Fruit fly (Drosophila melanogaster) whole organism, embryonic: ENCODE measurements around the gene mmy.

Experiments used
- Atf3 ChIP-seq: fragments of 200-800 bp; sonication (Bioruptor generic); optimal IDR thresholded peaks from 3 replicates; lab custom pipeline; 2016; ENCODE audit warnings: missing biosample characterization, missing genetic modification characterization
- Blimp-1 ChIP-seq: fragments of 200-800 bp; sonication (Bioruptor generic); optimal IDR thresholded peaks from 3 replicates; lab custom pipeline; 2018; ENCODE audit warnings: missing biosample characterization, missing genetic modification characterization, mild to moderate bottlenecking, moderate library complexity, missing genetic modification reagents
- CG11398 ChIP-seq: fragments of 200-800 bp; sonication (Bioruptor generic); optimal IDR thresholded peaks from 2 replicates; lab custom pipeline; 2016; ENCODE audit warnings: missing biosample characterization, missing genetic modification characterization
- CG13424 ChIP-seq: fragments of 200-800 bp; sonication (Bioruptor generic); optimal IDR thresholded peaks from 2 replicates; lab custom pipeline; 2019; ENCODE audit warnings: missing biosample characterization, mild to moderate bottlenecking, missing genetic modification characterization, moderate library complexity
- CG15514 ChIP-seq: fragments of 200-800 bp; sonication (Bioruptor generic); optimal IDR thresholded peaks from 3 replicates; lab custom pipeline; 2017; ENCODE audit warnings: missing biosample characterization, missing genetic modification characterization, mild to moderate bottlenecking, moderate library complexity, missing genetic modification reagents
- CG15696 ChIP-seq: fragments of 200-800 bp; sonication (Bioruptor generic); optimal IDR thresholded peaks from 2 replicates; lab custom pipeline; 2019; ENCODE audit warnings: missing biosample characterization, mild to moderate bottlenecking, missing genetic modification characterization, moderate library complexity
- CG17612 ChIP-seq: fragments of 200-800 bp; sonication (Bioruptor generic); IDR thresholded peaks from 2 replicates; pipeline ENCODE4 v1.3.6; 2022; ENCODE audit warnings: missing biosample characterization, missing genetic modification characterization
- CG3281 ChIP-seq: fragments of 200-800 bp; sonication (Bioruptor generic); optimal IDR thresholded peaks from 3 replicates; lab custom pipeline; 2017; ENCODE audit warnings: missing biosample characterization, mild to moderate bottlenecking, missing genetic modification characterization
- CG4820 ChIP-seq: fragments of 200-800 bp; sonication (Bioruptor generic); optimal IDR thresholded peaks from 3 replicates; lab custom pipeline; 2016; ENCODE audit warnings: missing biosample characterization, missing genetic modification characterization
- CG7271 ChIP-seq: fragments of 200-800 bp; sonication (Bioruptor generic); optimal IDR thresholded peaks from 2 replicates; lab custom pipeline; 2018; ENCODE audit warnings: missing biosample characterization, mild to moderate bottlenecking, missing genetic modification characterization, moderate library complexity
- CG7372 ChIP-seq: fragments of 200-800 bp; sonication (Bioruptor generic); IDR thresholded peaks from 2 replicates; pipeline ENCODE4 v1.3.6; 2022; ENCODE audit warnings: missing biosample characterization, missing genetic modification characterization
- CG8359 ChIP-seq: fragments of 200-800 bp; sonication (Bioruptor generic); optimal IDR thresholded peaks from 2 replicates; lab custom pipeline; 2017; ENCODE audit warnings: missing biosample characterization, mild to moderate bottlenecking, missing genetic modification characterization, borderline replicate concordance
- CG8388 ChIP-seq: fragments of 200-800 bp; sonication (Bioruptor generic); optimal IDR thresholded peaks from 2 replicates; lab custom pipeline; 2019; ENCODE audit warnings: missing biosample characterization, mild to moderate bottlenecking, missing genetic modification characterization, moderate library complexity
- CG9215 ChIP-seq: fragments of 200-800 bp; sonication (Bioruptor generic); IDR thresholded peaks from 2 replicates; pipeline ENCODE4 v1.3.6; 2022; ENCODE audit warnings: missing biosample characterization, missing genetic modification characterization
- Deaf1 ChIP-seq: fragments of 200-800 bp; optimal IDR thresholded peaks from 3 replicates; lab custom pipeline; 2019; ENCODE audit warnings: missing biosample characterization, mild to moderate bottlenecking, missing genetic modification characterization, moderate library complexity
- Fer3 ChIP-seq: fragments of 200-800 bp; sonication (Bioruptor generic); optimal IDR thresholded peaks from 2 replicates; lab custom pipeline; 2018; ENCODE audit warnings: missing biosample characterization, mild to moderate bottlenecking, missing genetic modification characterization, moderate library complexity
- H2.0 ChIP-seq: fragments of 200-800 bp; sonication (Bioruptor generic); IDR thresholded peaks from 2 replicates; pipeline ENCODE4 v1.3.6; 2022; ENCODE audit warnings: missing biosample characterization, missing genetic modification characterization
- Hey ChIP-seq: fragments of 200-800 bp; sonication (Bioruptor generic); optimal IDR thresholded peaks from 3 replicates; lab custom pipeline; 2018; ENCODE audit warnings: missing biosample characterization, mild to moderate bottlenecking, missing genetic modification characterization
- Hmr ChIP-seq: fragments of 200-800 bp; sonication (Bioruptor generic); optimal IDR thresholded peaks from 3 replicates; lab custom pipeline; 2017; ENCODE audit warnings: mild to moderate bottlenecking, missing biosample characterization, missing genetic modification reagents, missing genetic modification characterization
- Kr ChIP-seq: fragments of 200-800 bp; sonication (Bioruptor generic); optimal IDR thresholded peaks from 2 replicates; lab custom pipeline; 2017; ENCODE audit warnings: missing biosample characterization, mild to moderate bottlenecking, missing genetic modification characterization
- MBD-R2 ChIP-seq: fragments of 200-800 bp; sonication (Bioruptor generic); IDR thresholded peaks from 2 replicates; pipeline ENCODE4 v1.3.6; 2022; ENCODE audit warnings: missing biosample characterization, missing genetic modification characterization
- MTF-1 ChIP-seq: fragments of 200-800 bp; sonication (Bioruptor generic); optimal IDR thresholded peaks from 2 replicates; lab custom pipeline; 2018; ENCODE audit warnings: missing biosample characterization, mild to moderate bottlenecking, missing genetic modification characterization, borderline replicate concordance
- Mad ChIP-seq: fragments of 200-800 bp; sonication (Bioruptor generic); optimal IDR thresholded peaks from 2 replicates; lab custom pipeline; 2016; ENCODE audit warnings: missing biosample characterization, missing genetic modification characterization
- Side ChIP-seq: fragments of 200-800 bp; sonication (Bioruptor generic); optimal IDR thresholded peaks from 2 replicates; lab custom pipeline; 2016; ENCODE audit warnings: missing biosample characterization, missing genetic modification characterization
- Six4 ChIP-seq: fragments of 200-800 bp; sonication (Bioruptor generic); optimal IDR thresholded peaks from 2 replicates; lab custom pipeline; 2016; ENCODE audit warnings: missing biosample characterization, missing genetic modification characterization
- Sox102F ChIP-seq: fragments of 200-800 bp; sonication (Bioruptor generic); optimal IDR thresholded peaks from 2 replicates; lab custom pipeline; 2018; ENCODE audit warnings: missing biosample characterization, mild to moderate bottlenecking, missing genetic modification characterization, moderate library complexity
- amos ChIP-seq: fragments of 200-800 bp; sonication (Bioruptor generic); IDR thresholded peaks from 2 replicates; pipeline ENCODE4 v1.3.6; 2022; ENCODE audit warnings: missing biosample characterization, missing genetic modification characterization; ENCODE audit not compliant: partially characterized antibody
- ara ChIP-seq: fragments of 200-800 bp; sonication (Bioruptor generic); IDR thresholded peaks from 2 replicates; pipeline ENCODE4 v1.3.6; 2022; ENCODE audit warnings: missing biosample characterization, missing genetic modification characterization
- br ChIP-seq: fragments of >200 bp; optimal IDR thresholded peaks from 2 replicates; lab custom pipeline; 2017
- bsh ChIP-seq, 2 experiments: fragments of 200-800 bp; sonication (Bioruptor generic); optimal IDR thresholded peaks; 2 replicates each; lab custom pipeline; 2017 to 2018; ENCODE audit warnings: mild to moderate bottlenecking in 2 of 2, missing biosample characterization in 2 of 2, missing genetic modification characterization in 2 of 2, moderate library complexity in 1 of 2
- cas ChIP-seq: fragments of 200-800 bp; sonication (Bioruptor generic); IDR thresholded peaks from 2 replicates; pipeline ENCODE4 v1.3.6; 2022; ENCODE audit warnings: missing biosample characterization, missing genetic modification characterization
- ci ChIP-seq: fragments of 200-800 bp; sonication (Bioruptor generic); IDR thresholded peaks from 3 replicates; pipeline ENCODE4 v1.3.6; 2022; ENCODE audit warnings: missing biosample characterization, missing genetic modification characterization
- crol ChIP-seq: fragments of 200-800 bp; sonication (Bioruptor generic); IDR thresholded peaks from 2 replicates; pipeline ENCODE4 v1.3.6; 2022; ENCODE audit warnings: missing biosample characterization, missing genetic modification characterization
- dati ChIP-seq: fragments of 200-800 bp; sonication (Bioruptor generic); IDR thresholded peaks from 2 replicates; pipeline ENCODE4 v1.3.6; 2022; ENCODE audit warnings: missing biosample characterization, missing genetic modification characterization
- grau ChIP-seq: fragments of 200-800 bp; optimal IDR thresholded peaks from 3 replicates; lab custom pipeline; 2019; ENCODE audit warnings: missing biosample characterization, mild to moderate bottlenecking, missing genetic modification characterization, moderate library complexity
- gro ChIP-seq: fragments of 200-800 bp; sonication (Bioruptor generic); optimal IDR thresholded peaks from 2 replicates; lab custom pipeline; 2016; ENCODE audit warnings: missing biosample characterization, missing genetic modification characterization
- hb ChIP-seq: fragments of 200-800 bp; sonication (Bioruptor generic); IDR thresholded peaks from 3 replicates; pipeline ENCODE4 v1.3.6; 2022; ENCODE audit warnings: missing biosample characterization, missing genetic modification characterization; ENCODE audit not compliant: partially characterized antibody
- insv ChIP-seq, 2 experiments: fragments of 200-800 bp; sonication (Bioruptor generic); optimal IDR thresholded peaks; 3 replicates each; lab custom pipeline; 2016 to 2018; ENCODE audit warnings: missing biosample characterization in 2 of 2, missing genetic modification characterization in 2 of 2
- nau ChIP-seq: fragments of 200-800 bp; sonication (Bioruptor generic); optimal IDR thresholded peaks from 3 replicates; lab custom pipeline; 2017; ENCODE audit warnings: missing biosample characterization, mild to moderate bottlenecking, missing genetic modification characterization, missing genetic modification reagents
- nmo ChIP-seq: fragments of 200-800 bp; sonication (Bioruptor generic); optimal IDR thresholded peaks from 2 replicates; lab custom pipeline; 2018; ENCODE audit warnings: missing biosample characterization, mild to moderate bottlenecking, missing genetic modification characterization, moderate library complexity
- odd ChIP-seq: fragments of 200-800 bp; sonication (Bioruptor generic); optimal IDR thresholded peaks from 2 replicates; lab custom pipeline; 2017; ENCODE audit warnings: missing biosample characterization, mild to moderate bottlenecking, missing genetic modification characterization
- onecut ChIP-seq: fragments of 200-800 bp; sonication (Bioruptor generic); IDR thresholded peaks from 2 replicates; pipeline ENCODE4 v1.3.6; 2022; ENCODE audit warnings: missing biosample characterization, missing genetic modification characterization
- pfk ChIP-seq: fragments of 200-800 bp; sonication (Bioruptor generic); optimal IDR thresholded peaks from 2 replicates; lab custom pipeline; 2018; ENCODE audit warnings: missing biosample characterization, mild to moderate bottlenecking, missing genetic modification characterization, moderate library complexity
- pnt ChIP-seq: fragments of 200-800 bp; sonication (Bioruptor generic); optimal IDR thresholded peaks from 3 replicates; lab custom pipeline; 2016; ENCODE audit warnings: missing biosample characterization, missing genetic modification characterization
- run ChIP-seq: fragments of 200-800 bp; sonication (Bioruptor generic); optimal IDR thresholded peaks from 3 replicates; lab custom pipeline; 2018; ENCODE audit warnings: missing biosample characterization, mild to moderate bottlenecking, missing genetic modification characterization
- scrt ChIP-seq: fragments of 200-800 bp; sonication (Bioruptor generic); optimal IDR thresholded peaks from 2 replicates; lab custom pipeline; 2018; ENCODE audit warnings: missing biosample characterization, mild to moderate bottlenecking, missing genetic modification characterization, moderate library complexity
- slbo ChIP-seq: fragments of 200-800 bp; sonication (Bioruptor generic); IDR thresholded peaks from 2 replicates; pipeline ENCODE4 v1.3.6; 2022; ENCODE audit warnings: missing biosample characterization, missing genetic modification characterization
- stwl ChIP-seq: fragments of 200-800 bp; sonication (Bioruptor generic); optimal IDR thresholded peaks from 3 replicates; lab custom pipeline; 2018; ENCODE audit warnings: missing biosample characterization, mild to moderate bottlenecking, missing genetic modification characterization, moderate library complexity
- sug ChIP-seq: fragments of 200-800 bp; optimal IDR thresholded peaks from 2 replicates; lab custom pipeline; 2019; ENCODE audit warnings: missing biosample characterization, mild to moderate bottlenecking, missing genetic modification characterization, moderate library complexity
- tap ChIP-seq: fragments of 200-800 bp; optimal IDR thresholded peaks from 3 replicates; lab custom pipeline; 2019; ENCODE audit warnings: missing biosample characterization, mild to moderate bottlenecking, missing genetic modification characterization, moderate library complexity

Gene mmy

DNA sequence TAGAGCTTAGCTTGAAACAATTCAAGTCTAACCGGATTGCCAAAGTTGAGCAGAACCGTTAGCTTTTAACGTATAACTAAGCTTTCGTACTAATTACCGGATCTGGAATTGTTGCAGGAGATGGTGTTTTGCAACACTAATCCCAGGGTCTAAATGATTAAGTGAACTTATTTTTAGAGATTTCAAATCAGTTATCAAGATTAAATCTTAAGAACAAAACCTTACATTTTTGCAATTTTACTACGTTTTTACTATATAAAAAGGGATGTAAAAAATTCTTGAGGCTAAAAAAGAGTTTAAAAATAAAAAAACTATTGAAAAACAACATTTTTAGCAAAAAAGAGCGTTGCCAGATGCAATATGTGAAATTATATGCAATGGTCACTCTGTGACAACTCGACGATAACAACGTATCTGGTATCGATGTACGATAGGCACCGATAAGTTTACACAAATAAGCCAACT lies 15.0 kb upstream of the mmy start, which contains the start of the genes KFase and epsilonCOP (continued):
- TF ChIP-seq pnt (GFP tag; lab: Kevin White, UChicago), result no peak
- no peak for TF ChIP-seq CG7372 (GFP tag; lab: Robert Waterston, UW)
- TF ChIP-seq Atf3 (GFP tag; lab: Kevin White, UChicago), result peak; percentile 20
- TF ChIP-seq dati (GFP tag; lab: Robert Waterston, UW), result no peak
- peak; percentile 44; the same call in 1 of the 2 replicates for TF ChIP-seq MBD-R2
- no peak for TF ChIP-seq MTF-1 (GFP tag; lab: Kevin White, UChicago)
- TF ChIP-seq cas (GFP tag; lab: Robert Waterston, UW), result no peak
- TF ChIP-seq Deaf1 (tag; lab: Kevin White, UChicago), result peak; percentile 33
- TF ChIP-seq sug (tag; lab: Kevin White, UChicago), result peak; percentile 70
- peak; percentile 56; the same call in 2 of the 3 replicates for TF ChIP-seq ci (GFP tag; lab: Robert Waterston, UW)
- peak; percentile 59 for TF ChIP-seq CG13424 (tag; lab: Kevin White, UChicago)
- TF ChIP-seq tap (tag; lab: Kevin White, UChicago), result no peak
- peak; percentile 41 for TF ChIP-seq CG15696 (tag; lab: Kevin White, UChicago)
- no peak for TF ChIP-seq CG17612
- peak in 1 of 2 experiments; percentile 36 for TF ChIP-seq bsh (GFP tag; optimal IDR thresholded peaks at IDR 0.05; lab: Kevin White, UChicago)
- peak; percentile 37 for TF ChIP-seq Mad
- no peak for TF ChIP-seq br (lab: Kevin White, UChicago)
- peak; percentile 66; the same call in 2 of the 3 replicates for TF ChIP-seq hb (GFP tag; lab: Robert Waterston, UW)
- no peak for TF ChIP-seq nau
- peak; percentile 20 for TF ChIP-seq scrt
- peak; percentile 22 for TF ChIP-seq CG11398 (GFP tag; lab: Kevin White, UChicago)
- peak; percentile 100 for TF ChIP-seq stwl (tag; lab: Kevin White, UChicago)
- TF ChIP-seq CG7271, result peak; percentile 17
- peak; percentile 43 for TF ChIP-seq Sox102F (GFP tag; lab: Kevin White, UChicago)
- peak; percentile 81 for TF ChIP-seq Hmr (GFP tag; lab: Kevin White, UChicago)
- peak in 1 of 2 experiments; percentile 19 for TF ChIP-seq insv (GFP tag; optimal IDR thresholded peaks at IDR 0.05; lab: Kevin White, UChicago)
- no peak for TF ChIP-seq Kr
- no peak for TF ChIP-seq Six4
- peak; percentile 65 for TF ChIP-seq amos
- peak; percentile 64 for TF ChIP-seq Fer3 (tag; lab: Kevin White, UChicago)
- TF ChIP-seq Side (GFP tag; lab: Kevin White, UChicago), result peak; percentile 39
- TF ChIP-seq CG4820 (GFP tag; lab: Kevin White, UChicago), result peak; percentile 46
- peak; percentile 58 for TF ChIP-seq grau (tag; lab: Kevin White, UChicago)
- TF ChIP-seq CG15514 (GFP tag; lab: Kevin White, UChicago), result peak; percentile 96
- TF ChIP-seq Hey (tag; lab: Kevin White, UChicago), result no peak
- TF ChIP-seq crol (GFP tag; lab: Robert Waterston, UW), result no peak
- TF ChIP-seq pfk (GFP tag; lab: Kevin White, UChicago), result no peak
- TF ChIP-seq onecut (GFP tag; lab: Robert Waterston, UW), result no peak
- TF ChIP-seq nmo, result peak; percentile 66
- no peak for TF ChIP-seq ara (GFP tag; lab: Robert Waterston, UW)
- TF ChIP-seq run (tag; lab: Kevin White, UChicago), result no peak
- no peak for TF ChIP-seq CG8359 (GFP tag; lab: Kevin White, UChicago)
- peak; percentile 53 for TF ChIP-seq CG8388
- TF ChIP-seq CG9215, result peak; percentile 73
- peak; percentile 49 for TF ChIP-seq gro (GFP tag; lab: Kevin White, UChicago)
- peak; percentile 18 for TF ChIP-seq odd (GFP tag; lab: Kevin White, UChicago)
- TF ChIP-seq H2.0, result peak; percentile 26; the same call in 1 of the 2 replicates
- TF ChIP-seq slbo, result peak; percentile 65
- TF ChIP-seq CG3281 (GFP tag; lab: Kevin White, UChicago), result peak; percentile 94
- peak; percentile 49 for TF ChIP-seq Blimp-1 (GFP tag; lab: Kevin White, UChicago)
